Worm (Caenorhabditis elegans) whole organism, L1 larva: ENCODE measurements around the gene cec-7.
A peak's percentile ranks its signal among the peaks of the same experiment; 100 is the strongest.

Source experiments
- F16B12.6 ChIP-seq: fragments of 150-350 bp; optimal IDR thresholded peaks from 2 replicates; lab custom pipeline; 2014; ENCODE audit warnings: missing biosample characterization, missing genetic modification characterization
- aha-1 ChIP-seq: fragments of 150-350 bp; optimal IDR thresholded peaks from 2 replicates; lab custom pipeline; 2014; ENCODE audit warnings: missing biosample characterization, missing genetic modification characterization
- alr-1 ChIP-seq: fragments of 200-800 bp; sonication (Bioruptor generic); optimal IDR thresholded peaks from 2 replicates; lab custom pipeline; 2018; ENCODE audit warnings: borderline replicate concordance, mild to moderate bottlenecking, missing genetic modification characterization, missing compliant biosample characterization
- aly-2 ChIP-seq: fragments of 150-350 bp; optimal IDR thresholded peaks from 2 replicates; lab custom pipeline; 2014; ENCODE audit warnings: missing biosample characterization, missing genetic modification characterization
- ama-1 ChIP-seq: fragments of 150-350 bp; optimal IDR thresholded peaks from 2 replicates; lab custom pipeline; 2014
- ceh-8 ChIP-seq: fragments of 200-800 bp; sonication (Bioruptor generic); optimal IDR thresholded peaks from 2 replicates; lab custom pipeline; 2018; ENCODE audit warnings: mild to moderate bottlenecking, missing genetic modification characterization, moderate library complexity, missing compliant biosample characterization
- dsc-1 ChIP-seq: sonication (generic microtip); optimal IDR thresholded peaks from 2 replicates; lab custom pipeline; 2016; ENCODE audit warnings: mild to moderate bottlenecking, missing genetic modification characterization, missing compliant biosample characterization
- efl-1 ChIP-seq, 4 experiments: fragments of 150-350 bp; optimal IDR thresholded peaks in 3 of 4; peaks in 1 of 4; 1 replicate in 1 of 4; 2 replicates in 3 of 4; lab custom pipeline; 2014; ENCODE audit warnings: missing biosample characterization in 2 of 4, missing genetic modification characterization in 2 of 4, missing genetic modification reagents in 2 of 4
- efl-3 ChIP-seq: fragments of 200-800 bp; sonication (Bioruptor generic); optimal IDR thresholded peaks from 2 replicates; lab custom pipeline; 2018; ENCODE audit warnings: mild to moderate bottlenecking, missing genetic modification characterization, missing compliant biosample characterization
- egl-13 ChIP-seq: sonication (generic microtip); optimal IDR thresholded peaks from 2 replicates; lab custom pipeline; 2016; ENCODE audit warnings: missing genotype, missing genetic modification reagents, missing genetic modification characterization, missing compliant biosample characterization
- egl-27 ChIP-seq, 2 experiments: fragments of 150-350 bp in 1 of 2; sonication (generic microtip); optimal IDR thresholded peaks; 3 replicates each; lab custom pipeline; 2017 to 2018; ENCODE audit warnings: missing biosample characterization in 2 of 2, missing genetic modification characterization in 2 of 2, missing genetic modification reagents in 2 of 2
- elt-2 ChIP-seq: sonication (generic microtip); optimal IDR thresholded peaks from 2 replicates; lab custom pipeline; 2016; ENCODE audit warnings: missing genetic modification characterization, mild to moderate bottlenecking, inconsistent platforms, missing compliant biosample characterization, missing genetic modification reagents
- elt-3 ChIP-seq, 6 experiments: fragments of 150-350 bp in 1 of 6; sonication (generic microtip); optimal IDR thresholded peaks; 2 replicates each; lab custom pipeline; 2017 to 2018; ENCODE audit warnings: missing biosample characterization in 6 of 6, missing genetic modification characterization in 6 of 6, inconsistent platforms in 1 of 6
- ets-5 ChIP-seq: fragments of 200-800 bp; sonication (Bioruptor generic); IDR thresholded peaks from 2 replicates; pipeline ENCODE4 v1.3.6; 2022; ENCODE audit warnings: missing genetic modification characterization, missing compliant biosample characterization
- fkh-10 ChIP-seq: sonication (generic microtip); optimal IDR thresholded peaks from 2 replicates; lab custom pipeline; 2017; ENCODE audit warnings: missing biosample characterization, missing genetic modification reagents, missing genetic modification characterization
- fkh-4 ChIP-seq: sonication (generic microtip); optimal IDR thresholded peaks from 2 replicates; lab custom pipeline; 2016; ENCODE audit warnings: missing compliant biosample characterization, missing genetic modification characterization, borderline replicate concordance
- hlh-17 ChIP-seq: fragments of 200-800 bp; sonication (Bioruptor generic); optimal IDR thresholded peaks from 2 replicates; lab custom pipeline; 2018; ENCODE audit warnings: missing genetic modification characterization, mild to moderate bottlenecking, missing compliant biosample characterization, moderate library complexity, borderline replicate concordance
- hpl-2 ChIP-seq: fragments of 150-350 bp; optimal IDR thresholded peaks from 2 replicates; lab custom pipeline; 2014; ENCODE audit warnings: missing biosample characterization, missing genetic modification reagents, missing genetic modification characterization
- irx-1 ChIP-seq: sonication (generic microtip); optimal IDR thresholded peaks from 2 replicates; lab custom pipeline; 2016; ENCODE audit warnings: missing genetic modification characterization, missing compliant biosample characterization
- lin-13 ChIP-seq: fragments of 150-350 bp; optimal IDR thresholded peaks from 2 replicates; lab custom pipeline; 2014; ENCODE audit warnings: missing biosample characterization, missing genetic modification reagents, missing genetic modification characterization
- lin-14 ChIP-seq: fragments of 200-800 bp; sonication (Bioruptor generic); optimal IDR thresholded peaks from 2 replicates; lab custom pipeline; 2018; ENCODE audit warnings: mild to moderate bottlenecking, missing genetic modification characterization, moderate library complexity, missing compliant biosample characterization
- lin-15B ChIP-seq: fragments of 150-350 bp; sonication (generic microtip); optimal IDR thresholded peaks from 3 replicates; lab custom pipeline; 2014; ENCODE audit warnings: missing biosample characterization, missing genetic modification characterization
- lin-35 ChIP-seq, 2 experiments: fragments of 150-350 bp; optimal IDR thresholded peaks; 2 replicates each; lab custom pipeline; 2014; ENCODE audit warnings: missing biosample characterization in 2 of 2, missing genetic modification characterization in 2 of 2, missing genetic modification reagents in 2 of 2
- lsy-2 ChIP-seq, 2 experiments: fragments of 150-350 bp; optimal IDR thresholded peaks; 2 replicates each; lab custom pipeline; 2014; ENCODE audit warnings: missing biosample characterization in 2 of 2, missing genetic modification characterization in 2 of 2
- mab-9 ChIP-seq: fragments of 200-800 bp; sonication (Bioruptor generic); IDR thresholded peaks from 2 replicates; pipeline ENCODE4 v1.3.6; 2022; ENCODE audit warnings: missing genetic modification reagents, missing genetic modification characterization, missing compliant biosample characterization
- mdl-1 ChIP-seq, 2 experiments: fragments of 150-350 bp; optimal IDR thresholded peaks; 2 replicates each; lab custom pipeline; 2014 to 2017; ENCODE audit warnings: missing biosample characterization in 2 of 2, missing genetic modification characterization in 2 of 2, inconsistent platforms in 1 of 2
- mef-2 ChIP-seq: fragments of 150-350 bp; optimal IDR thresholded peaks from 2 replicates; lab custom pipeline; 2014; ENCODE audit warnings: missing biosample characterization, missing genetic modification characterization
- mep-1 ChIP-seq: fragments of 150-350 bp; optimal IDR thresholded peaks from 2 replicates; lab custom pipeline; 2014; ENCODE audit warnings: missing biosample characterization, missing genetic modification characterization
- nhr-11 ChIP-seq: fragments of 150-350 bp; optimal IDR thresholded peaks from 2 replicates; lab custom pipeline; 2014; ENCODE audit warnings: missing biosample characterization, missing genetic modification characterization
- nhr-12 ChIP-seq: sonication (generic microtip); optimal IDR thresholded peaks from 2 replicates; lab custom pipeline; 2017; ENCODE audit warnings: missing biosample characterization, missing genetic modification characterization
- nhr-28 ChIP-seq: fragments of 150-350 bp; optimal IDR thresholded peaks from 2 replicates; lab custom pipeline; 2014; ENCODE audit warnings: missing biosample characterization, missing genetic modification characterization
- nhr-71 ChIP-seq: sonication (generic microtip); optimal IDR thresholded peaks from 2 replicates; lab custom pipeline; 2016; ENCODE audit warnings: mild to moderate bottlenecking, missing genetic modification characterization, moderate library complexity, missing compliant biosample characterization
- nhr-84 ChIP-seq: sonication (generic microtip); optimal IDR thresholded peaks from 2 replicates; lab custom pipeline; 2017; ENCODE audit warnings: missing biosample characterization, missing genetic modification characterization
- skn-1 ChIP-seq: fragments of 150-350 bp; optimal IDR thresholded peaks from 2 replicates; lab custom pipeline; 2014; ENCODE audit warnings: missing biosample characterization, missing genetic modification characterization
- snpc-4 ChIP-seq: fragments of 150-350 bp; optimal IDR thresholded peaks from 2 replicates; lab custom pipeline; 2014; ENCODE audit warnings: missing biosample characterization, missing genetic modification characterization
- snu-23 ChIP-seq: sonication (generic microtip); optimal IDR thresholded peaks from 2 replicates; lab custom pipeline; 2016; ENCODE audit warnings: missing genetic modification characterization, missing compliant biosample characterization
- sptf-1 ChIP-seq: fragments of 150-350 bp; optimal IDR thresholded peaks from 2 replicates; lab custom pipeline; 2014; ENCODE audit warnings: missing biosample characterization, missing genetic modification characterization
- sup-37 ChIP-seq: fragments of 200-800 bp; sonication (Bioruptor generic); optimal IDR thresholded peaks from 2 replicates; lab custom pipeline; 2018; ENCODE audit warnings: mild to moderate bottlenecking, missing genetic modification characterization, missing compliant biosample characterization
- tlp-1 ChIP-seq: fragments of 150-350 bp; optimal IDR thresholded peaks from 2 replicates; lab custom pipeline; 2014; ENCODE audit warnings: missing biosample characterization, missing genetic modification characterization
- unc-86 ChIP-seq: sonication (generic microtip); optimal IDR thresholded peaks from 2 replicates; lab custom pipeline; 2016; ENCODE audit warnings: missing genetic modification characterization, missing compliant biosample characterization
- unc-98 ChIP-seq: fragments of 200-800 bp; sonication (Bioruptor generic); IDR thresholded peaks from 2 replicates; pipeline ENCODE4 v1.3.6; 2022; ENCODE audit warnings: missing genetic modification characterization, missing compliant biosample characterization
- zip-4 ChIP-seq: fragments of 200-800 bp; sonication (Bioruptor generic); optimal IDR thresholded peaks from 2 replicates; lab custom pipeline; 2018; ENCODE audit warnings: mild to moderate bottlenecking, missing genetic modification characterization, moderate library complexity, missing compliant biosample characterization
- ztf-11 ChIP-seq, 2 experiments: sonication (generic microtip); optimal IDR thresholded peaks; 2 replicates each; lab custom pipeline; 2016 to 2017; ENCODE audit warnings: missing genetic modification characterization in 2 of 2, missing biosample characterization in 1 of 2, missing compliant biosample characterization in 1 of 2

Gene cec-7

DNA sequence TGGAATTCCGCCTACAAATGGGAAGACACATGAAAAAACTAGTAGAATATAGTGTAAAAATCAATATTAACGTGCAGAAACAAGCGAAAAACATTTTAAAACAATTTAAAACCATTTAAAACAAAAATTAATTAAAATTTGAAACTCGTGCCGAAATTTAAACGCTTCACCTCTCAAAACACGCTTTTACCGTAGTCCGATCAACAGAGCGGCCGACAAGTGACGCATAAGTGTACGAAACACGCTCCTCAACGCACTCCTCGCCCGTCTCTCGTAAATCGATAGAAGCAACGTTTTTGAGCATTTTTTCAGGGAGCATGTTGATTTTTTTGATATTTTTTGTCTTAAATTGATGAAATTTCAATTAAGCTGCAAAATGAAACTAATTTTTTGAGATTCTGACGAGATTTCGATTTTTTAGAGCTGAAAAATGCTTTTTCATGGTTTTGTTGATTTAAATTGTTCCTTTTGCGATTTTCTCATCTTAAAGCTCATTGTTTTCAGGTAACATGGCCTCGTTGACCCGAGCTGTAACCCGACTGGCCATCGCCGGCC is 27.7 kb upstream of the cec-7 start, which contains the start of gene cox-5A (continued):
- TF ChIP-seq mdl-1 (tag; optimal IDR thresholded peaks at IDR 0.05; lab: Kevin White, UChicago) (peak; percentile 64 to 96), lsy-2 (tag; optimal IDR thresholded peaks at IDR 0.05; lab: Kevin White, UChicago) (peak; percentile 100), ets-5 (GFP tag; lab: Robert Waterston, UW) (0 out of 2 replicates have a peak, but pooled peaks have one; percentile 55), F16B12.6 (peak; percentile 81), unc-86 (tag; lab: Kevin White, UChicago) (peak; percentile 100), unc-98 (peak; percentile 92), zip-4 (peak; percentile 97), egl-27 (tag; optimal IDR thresholded peaks at IDR 0.05; lab: Kevin White, UChicago) (peak; percentile 60 to 73)

DNA sequence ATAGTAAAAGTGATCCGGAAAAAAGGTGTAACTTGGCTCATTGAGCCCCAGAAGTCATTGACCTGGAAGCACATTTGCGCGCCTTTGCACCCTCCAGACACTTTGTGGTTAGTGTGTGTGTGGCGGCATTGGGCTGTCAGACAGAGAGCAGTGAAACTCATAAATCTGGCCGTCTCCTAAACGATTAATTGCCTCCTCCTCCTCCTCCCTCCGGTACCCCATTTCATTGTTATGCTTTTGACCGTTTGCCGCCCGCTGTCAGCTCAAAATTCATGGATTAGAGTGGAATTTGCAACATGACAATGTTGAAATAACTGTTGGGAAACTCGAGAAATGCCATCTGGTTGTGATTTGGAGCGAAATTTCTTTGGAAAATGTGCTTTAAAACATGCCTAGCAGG is 26.7 kb upstream of the cec-7 start:
- TF ChIP-seq lin-14 (GFP tag; lab: Kevin White, UChicago), result peak; percentile 0
- no peak for TF ChIP-seq efl-1 (optimal IDR thresholded peaks at IDR 0.05; lab: Kevin White, UChicago)
- peak in 1 of 2 experiments; percentile 16 for TF ChIP-seq efl-1 (GFP tag; optimal IDR thresholded peaks at IDR 0.05 in 1 of 2; lab: Kevin White, UChicago)
- TF ChIP-seq dsc-1, result peak; percentile 82
- peak; percentile 35 for TF ChIP-seq fkh-4 (tag; lab: Kevin White, UChicago)
- TF ChIP-seq elt-2 (tag; lab: Kevin White, UChicago), result no peak

DNA sequence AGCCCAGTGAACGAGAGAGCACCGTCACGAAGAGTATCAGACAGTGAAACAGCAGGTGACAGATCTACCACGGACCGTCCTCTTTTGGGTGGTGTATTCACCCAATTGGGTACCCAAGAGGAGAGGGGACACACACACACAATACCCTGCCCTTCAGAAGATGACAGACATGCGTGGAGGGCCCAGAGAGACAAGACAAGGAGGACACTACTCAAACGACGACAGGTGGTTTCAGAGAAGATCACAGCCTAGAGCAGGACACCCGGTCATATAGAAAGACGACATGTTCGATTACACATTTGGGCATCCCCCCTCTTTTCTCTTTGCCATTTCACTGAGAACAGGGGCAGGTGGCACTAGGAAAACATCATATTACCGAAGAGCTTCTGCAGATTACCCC is 16.8 kb upstream of the cec-7 start:
- TF ChIP-seq ztf-11 (tag; optimal IDR thresholded peaks at IDR 0.05; lab: Kevin White, UChicago), result peak in 1 of 2 experiments; percentile 56
- no peak for TF ChIP-seq snu-23 (GFP tag; lab: Kevin White, UChicago)
- no peak for TF ChIP-seq nhr-11 (tag; lab: Kevin White, UChicago)

DNA sequence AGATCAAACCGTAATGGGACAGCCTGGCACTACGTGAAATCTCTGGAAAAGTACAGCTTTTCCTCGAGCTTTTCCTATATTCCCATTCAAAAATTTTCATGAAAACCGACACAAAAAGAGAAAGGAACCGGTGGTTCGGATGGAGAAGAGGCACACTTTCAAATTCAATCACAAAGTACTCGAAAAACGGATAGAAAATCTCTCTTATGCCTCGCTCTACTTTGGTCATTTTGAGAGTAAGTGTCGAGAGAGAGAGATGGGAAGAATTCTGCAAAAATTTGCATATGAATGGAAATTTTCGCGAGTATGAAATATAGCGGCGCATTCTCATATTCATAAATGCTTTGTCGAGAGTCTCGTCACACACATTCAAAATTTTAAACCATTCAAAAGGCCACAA is 15.4 kb upstream of the cec-7 start:
- TF ChIP-seq alr-1 (tag; lab: Kevin White, UChicago), result no peak
- TF ChIP-seq fkh-10, result peak; percentile 63

DNA sequence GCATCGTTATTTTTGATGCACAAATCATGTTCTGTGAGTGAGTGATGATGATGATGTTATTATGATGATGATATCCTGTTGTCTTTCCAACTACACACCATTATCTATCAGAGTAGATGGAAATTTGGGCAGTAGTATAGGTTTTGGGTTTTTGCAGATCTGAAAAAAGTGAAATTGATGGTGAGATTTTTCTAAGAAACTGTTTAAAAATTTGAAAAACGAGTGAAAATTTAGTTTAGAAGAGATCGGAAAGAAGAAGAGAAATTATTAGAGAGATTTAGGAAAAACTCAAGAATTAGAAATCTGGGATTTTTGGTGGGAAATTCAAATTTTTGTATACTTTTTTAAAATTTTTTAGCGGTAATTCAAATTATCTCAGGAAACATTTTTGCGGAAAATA is 14.2 kb upstream of the cec-7 start, which contains the start of the genes Y37D8A.29 and unc-71:
Gene Y37D8A.29 (minus strand): TSS at position 101 of the 400 bp plus-strand sequence.
Gene unc-71 (minus strand): TSS at position 159 of the 400 bp plus-strand sequence.
- no peak for TF ChIP-seq elt-3 (tag; optimal IDR thresholded peaks at IDR 0.05; lab: Kevin White, UChicago)
- no peak for TF ChIP-seq hlh-17
- TF ChIP-seq aly-2 (tag; lab: Kevin White, UChicago), result no peak
- TF ChIP-seq F16B12.6, result no peak
- no peak for TF ChIP-seq nhr-71
- no peak for TF ChIP-seq hpl-2 (GFP tag; lab: Kevin White, UChicago)
- no peak for TF ChIP-seq nhr-11 (tag; lab: Kevin White, UChicago)
- no peak for TF ChIP-seq ama-1 (lab: Kevin White, UChicago)
- TF ChIP-seq efl-3 (GFP tag; lab: Kevin White, UChicago), result no peak
- TF ChIP-seq nhr-28 (tag; lab: Kevin White, UChicago), result no peak
- TF ChIP-seq nhr-12 (tag; lab: Kevin White, UChicago), result no peak
- TF ChIP-seq nhr-84 (tag; lab: Kevin White, UChicago), result no peak
- TF ChIP-seq mdl-1 (tag; optimal IDR thresholded peaks at IDR 0.05; lab: Kevin White, UChicago), result no peak
- TF ChIP-seq mep-1 (tag; lab: Kevin White, UChicago), result no peak
- no peak for TF ChIP-seq mab-9 (GFP tag; lab: Robert Waterston, UW)
- no peak for TF ChIP-seq egl-13 (tag; lab: Kevin White, UChicago)

DNA sequence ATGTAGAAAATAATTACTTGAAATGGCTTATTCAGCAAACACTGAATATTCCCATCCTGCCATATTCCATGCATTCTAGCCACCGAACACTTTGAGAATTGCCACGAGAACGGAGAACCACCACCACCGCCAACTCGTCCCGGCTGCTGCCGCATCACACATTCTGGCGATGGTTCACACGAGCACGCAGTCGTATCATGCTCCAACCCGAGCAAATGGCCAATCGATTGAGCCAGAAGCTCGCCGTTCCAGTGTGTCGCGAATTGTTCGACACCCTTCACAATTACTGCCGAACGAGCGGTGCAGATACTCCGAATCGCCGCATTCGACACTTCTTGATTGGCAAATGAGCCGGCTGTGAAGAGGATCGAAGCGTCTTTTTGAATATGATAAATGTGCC is 7.8 kb upstream of the cec-7 start:
- TF ChIP-seq ceh-8 (GFP tag; lab: Kevin White, UChicago), result no peak
- TF ChIP-seq ama-1 (lab: Kevin White, UChicago), result no peak
- no peak for TF ChIP-seq lin-35 (GFP tag; optimal IDR thresholded peaks at IDR 0.05; lab: Kevin White, UChicago)
- no peak for TF ChIP-seq skn-1 (tag; lab: Kevin White, UChicago)
- TF ChIP-seq snpc-4 (tag; lab: Kevin White, UChicago), result no peak
- no peak for TF ChIP-seq mef-2 (tag; lab: Kevin White, UChicago)
- no peak for TF ChIP-seq lin-15B (tag; lab: Kevin White, UChicago)
- no peak for TF ChIP-seq efl-1 (optimal IDR thresholded peaks at IDR 0.05; lab: Kevin White, UChicago)
- TF ChIP-seq efl-1 (GFP tag; optimal IDR thresholded peaks at IDR 0.05 in 1 of 2; lab: Kevin White, UChicago), result no peak
- no peak for TF ChIP-seq irx-1 (tag; lab: Kevin White, UChicago)
- no peak for TF ChIP-seq lin-13 (GFP tag; lab: Kevin White, UChicago)
- TF ChIP-seq aha-1 (tag; lab: Kevin White, UChicago), result no peak
- TF ChIP-seq sptf-1, result no peak
- no peak for TF ChIP-seq egl-13 (tag; lab: Kevin White, UChicago)
- TF ChIP-seq tlp-1, result no peak
- TF ChIP-seq sup-37 (GFP tag; lab: Kevin White, UChicago), result no peak
